Worm (Caenorhabditis elegans): Measurements from ENCODE around the gene bbs-2.
A peak's percentile ranks its signal among the peaks of the same experiment; 100 is the strongest.
"Not testable (repeated sequence)": the region's sequence is repeated elsewhere in the genome, so short reads cannot be mapped to it uniquely, and the experiment has no call there.

The bbs-2 gene

DNA sequence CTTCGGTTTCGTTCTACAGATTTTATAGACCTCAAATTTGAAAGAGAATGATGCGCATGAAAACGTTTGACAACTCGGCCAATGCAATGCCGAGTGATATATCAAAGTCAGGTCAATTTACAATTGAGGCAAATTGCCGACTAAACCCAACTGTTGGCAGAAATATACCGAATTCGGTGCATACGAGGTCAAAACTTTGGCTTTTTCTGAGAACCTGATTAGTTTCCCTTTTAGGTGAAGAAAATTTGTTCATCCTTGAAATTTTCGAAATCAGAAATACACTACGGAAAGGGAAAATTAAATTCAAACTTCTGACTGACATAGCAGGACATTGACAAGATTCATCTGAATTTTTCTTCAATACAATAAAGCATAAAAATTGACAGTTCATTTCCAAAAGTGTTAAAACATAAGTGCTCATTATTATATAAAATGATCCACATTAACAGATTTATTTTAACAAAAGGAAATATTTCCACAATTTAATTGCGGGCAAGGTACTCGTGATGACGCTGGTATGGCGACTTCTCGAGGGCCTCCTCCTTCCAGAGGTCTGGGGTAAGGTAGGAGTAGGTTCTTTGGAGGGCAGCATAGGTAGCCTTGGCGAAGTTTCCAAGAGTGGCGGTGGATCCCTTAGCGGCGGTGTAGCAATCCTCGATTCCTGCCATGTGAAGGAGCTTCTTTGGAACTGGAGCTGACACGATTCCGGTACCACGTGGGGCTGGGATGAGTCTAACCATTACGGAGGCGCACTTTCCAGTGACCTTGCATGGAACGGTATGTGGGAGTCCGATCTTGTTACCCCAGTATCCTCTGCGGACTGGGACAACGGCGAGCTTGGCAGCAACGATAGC is 8.6 kb upstream of the bbs-2 start:
- TF ChIP-seq him-1 (tag; optimal IDR thresholded peaks at IDR 0.05) = no peak
- no peak for TF ChIP-seq W03F9.2 (tag; optimal IDR thresholded peaks at IDR 0.05)
- TF ChIP-seq dao-5 (tag; optimal IDR thresholded peaks at IDR 0.05) = no peak

DNA sequence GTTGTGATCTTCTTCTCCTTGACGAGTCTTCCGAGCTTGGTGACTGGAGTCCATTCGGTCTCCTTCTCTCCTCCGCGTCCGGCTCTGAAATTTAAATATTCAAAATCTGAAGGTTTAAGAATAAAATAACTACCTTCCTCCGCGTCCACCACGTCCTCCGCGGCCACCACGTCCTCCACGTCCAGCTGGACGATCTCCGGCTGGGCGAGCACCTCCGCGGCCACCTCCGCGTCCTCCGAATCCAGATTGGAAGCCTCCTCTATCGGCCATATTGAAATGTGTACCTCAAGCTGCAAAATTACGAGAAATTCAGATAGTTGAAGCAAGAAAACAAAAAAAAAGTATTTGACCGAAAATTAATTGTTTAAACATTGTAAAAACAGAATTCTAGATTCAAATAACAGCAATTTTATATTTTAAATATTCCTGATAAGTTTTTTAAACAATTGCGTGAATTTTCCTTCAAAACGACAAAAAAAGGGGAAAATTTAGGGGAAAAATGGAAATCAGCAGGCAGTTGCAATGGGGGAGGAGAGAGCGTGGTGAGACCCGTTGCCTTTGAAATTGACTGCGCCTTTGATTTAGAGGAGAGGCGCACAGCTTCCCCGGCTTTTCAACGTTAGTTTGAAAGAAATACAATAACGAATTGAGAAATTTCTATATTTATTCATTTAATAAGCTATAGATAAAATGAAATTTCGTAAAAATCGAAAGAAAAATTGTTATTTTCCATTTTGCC is 7.6 kb upstream of the bbs-2 start, which contains the start of gene rps-2:
Gene rps-2 (minus strand): TSS at position 290 of the 739 bp plus-strand sequence.
- TF ChIP-seq W03F9.2 (tag; optimal IDR thresholded peaks at IDR 0.05) = peak; percentile 23
- no peak for TF ChIP-seq dao-5 (tag; optimal IDR thresholded peaks at IDR 0.05)

DNA sequence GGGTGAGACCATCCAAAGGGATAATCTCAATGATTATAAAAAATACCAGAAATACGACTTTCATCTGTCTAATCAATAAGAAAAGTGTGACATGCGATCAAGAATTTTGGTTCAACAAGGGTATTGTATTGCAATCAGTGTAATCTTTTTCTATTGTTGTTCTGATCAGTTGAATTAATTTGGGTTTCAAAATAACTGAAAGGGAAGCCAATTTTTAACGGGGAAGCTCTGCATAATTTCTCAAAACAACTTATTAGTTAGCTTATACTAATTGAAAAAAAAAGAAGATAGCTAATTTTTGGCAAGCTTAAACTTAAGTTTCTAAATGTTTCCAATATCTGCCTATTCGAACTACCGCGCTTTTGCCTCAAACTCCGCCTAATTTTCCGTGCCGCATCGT is 6.6 kb upstream of the bbs-2 start, which contains the start of gene C49H3.12:
Gene C49H3.12 (minus strand): TSS at position 101 of the 400 bp plus-strand sequence.
- TF ChIP-seq him-1 (tag; optimal IDR thresholded peaks at IDR 0.05) (no peak), W03F9.2 (tag; optimal IDR thresholded peaks at IDR 0.05) (no peak), dao-5 (tag; optimal IDR thresholded peaks at IDR 0.05) (no peak)

DNA sequence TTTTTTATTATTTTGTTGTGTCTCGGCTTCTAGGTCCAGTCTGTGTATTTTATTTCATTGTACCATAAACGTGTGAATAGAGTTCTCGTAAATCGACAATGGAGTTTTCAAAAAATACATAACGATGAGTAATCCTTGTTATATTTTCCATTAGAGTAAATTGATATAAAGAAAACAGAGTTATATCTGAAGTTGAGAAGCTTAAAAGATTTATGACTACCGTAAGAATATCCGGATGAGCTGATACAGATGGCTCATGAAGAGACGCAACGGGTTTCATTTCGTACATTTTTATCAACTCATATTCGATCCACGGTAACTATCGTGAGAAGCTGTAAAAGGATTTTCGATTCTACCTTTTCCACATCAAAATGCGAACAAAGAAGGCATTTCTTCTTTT is 6.0 kb upstream of the bbs-2 start, which contains the start of gene gcy-8:
Gene gcy-8 (plus strand): TSS at position 301 of the 400 bp plus-strand sequence.
- no peak for TF ChIP-seq dao-5 (tag; optimal IDR thresholded peaks at IDR 0.05)
- TF ChIP-seq W03F9.2 (tag; optimal IDR thresholded peaks at IDR 0.05) = no peak
- no peak for TF ChIP-seq him-1 (tag; optimal IDR thresholded peaks at IDR 0.05)

DNA sequence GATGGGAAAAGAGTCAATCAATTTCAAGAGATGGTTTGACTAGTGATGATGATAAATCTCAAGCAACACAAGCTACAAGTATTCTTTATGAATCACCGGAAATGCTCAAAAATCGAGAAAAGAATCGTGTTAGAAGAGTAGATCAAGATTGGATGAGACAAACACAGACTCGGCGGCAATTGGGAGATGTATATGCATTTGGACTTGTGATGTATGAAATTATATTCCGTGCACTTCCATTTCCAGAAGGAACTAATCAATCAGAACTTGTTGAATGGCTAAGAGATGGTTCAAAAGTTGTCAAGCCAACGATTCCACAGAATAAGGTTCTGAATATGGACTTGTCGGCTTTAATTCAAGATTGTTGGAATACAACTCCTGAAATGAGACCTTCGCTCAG is 2.0 kb upstream of the bbs-2 start:
- TF ChIP-seq dao-5 (tag; optimal IDR thresholded peaks at IDR 0.05) (no peak), W03F9.2 (tag; optimal IDR thresholded peaks at IDR 0.05) (no peak)

DNA sequence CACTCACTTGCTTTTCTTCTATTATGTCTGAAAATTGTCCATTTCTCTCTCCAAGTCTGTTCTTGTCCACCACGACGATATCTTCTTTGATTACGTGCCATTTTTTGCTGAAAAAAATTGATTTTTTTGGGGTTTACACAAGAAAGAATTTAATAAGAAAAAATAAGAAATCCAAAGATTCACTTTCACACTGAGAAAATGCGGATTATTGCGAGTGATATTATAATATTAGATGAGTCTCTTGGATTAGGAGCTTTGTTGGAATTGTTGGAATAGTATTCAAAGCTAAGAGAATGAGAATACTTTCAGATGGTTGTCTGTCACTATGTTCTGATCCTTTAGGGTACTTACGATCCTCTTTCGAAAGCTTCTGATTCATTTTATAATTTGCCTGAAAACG is 5.0 kb downstream of the bbs-2 start, which contains the start of gene F20D12.7:
Gene F20D12.7 (minus strand): TSS at position 101 of the 400 bp plus-strand sequence.
- TF ChIP-seq him-1 (tag; optimal IDR thresholded peaks at IDR 0.05) (no peak), W03F9.2 (tag; optimal IDR thresholded peaks at IDR 0.05) (no peak), dao-5 (tag; optimal IDR thresholded peaks at IDR 0.05) (no peak)

DNA sequence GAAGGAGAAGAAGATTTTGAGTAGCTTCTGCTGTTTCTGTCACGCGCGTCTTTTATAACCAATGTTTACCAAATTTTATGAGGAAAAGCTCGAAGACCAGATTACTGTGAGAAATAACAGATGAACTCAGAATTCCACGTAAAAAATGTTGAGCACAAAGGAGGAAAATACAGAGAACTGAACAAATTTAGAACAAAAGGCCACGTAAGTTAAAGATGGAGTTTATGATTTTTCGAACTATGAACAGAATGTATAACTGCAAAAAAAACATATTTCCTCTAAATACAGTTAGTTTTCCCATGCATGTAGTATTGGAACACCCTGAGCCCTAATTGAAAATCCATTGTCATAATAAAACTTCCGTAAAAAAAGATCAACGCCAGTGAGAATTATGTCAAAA is 7.1 kb downstream of the bbs-2 start, which contains the start of gene exc-9:
Gene exc-9 (minus strand): TSS at position 101 of the 400 bp plus-strand sequence.
- TF ChIP-seq him-1 (tag; optimal IDR thresholded peaks at IDR 0.05) = no peak
- no peak for TF ChIP-seq dao-5 (tag; optimal IDR thresholded peaks at IDR 0.05)
- TF ChIP-seq W03F9.2 (tag; optimal IDR thresholded peaks at IDR 0.05) = no peak

DNA sequence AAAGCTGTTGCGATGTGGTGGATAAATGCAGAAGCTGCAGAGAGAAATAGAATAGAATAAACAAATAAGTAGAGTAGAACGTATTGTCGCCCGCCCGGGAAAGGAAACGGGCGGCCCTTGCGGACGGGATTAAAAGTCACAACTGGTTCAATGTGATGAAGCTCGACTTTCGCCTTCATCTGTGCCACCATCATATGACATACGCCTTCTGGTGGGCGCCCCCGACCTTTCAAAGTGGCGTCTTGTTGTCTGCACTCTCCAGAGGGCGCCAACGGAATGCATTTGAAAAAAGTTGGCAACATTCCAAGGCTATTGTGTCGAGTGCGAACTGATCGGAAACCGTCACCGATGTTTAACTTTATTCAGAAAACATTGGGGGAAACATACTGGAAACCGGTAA is 9.4 kb downstream of the bbs-2 start:
- TF ChIP-seq W03F9.2 (tag; optimal IDR thresholded peaks at IDR 0.05) (no peak), him-1 (tag; optimal IDR thresholded peaks at IDR 0.05) (no peak), dao-5 (tag; optimal IDR thresholded peaks at IDR 0.05) (no peak)

DNA sequence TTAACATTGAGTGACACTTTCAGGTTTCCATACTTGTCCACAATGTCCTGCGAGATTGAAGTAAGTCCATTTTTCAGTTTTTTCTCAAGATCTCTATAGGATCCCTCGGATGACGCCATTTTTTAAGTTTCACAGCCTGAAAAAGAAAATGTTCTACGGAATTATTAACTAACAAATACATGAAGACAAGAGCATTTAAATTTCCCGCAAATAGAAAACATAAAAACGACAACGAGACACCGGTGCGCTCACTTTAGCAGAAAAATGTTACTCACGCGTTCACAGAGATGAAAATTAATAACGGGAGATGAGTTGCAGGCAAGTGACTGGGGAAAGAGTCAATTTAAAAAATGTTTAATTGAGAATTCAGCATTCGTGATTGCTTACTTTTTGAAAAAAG is 12.6 kb downstream of the bbs-2 start, which contains the start of gene czw-1:
Gene czw-1 (minus strand): TSS at position 369 of the 400 bp plus-strand sequence.
- no peak for TF ChIP-seq dao-5 (tag; optimal IDR thresholded peaks at IDR 0.05)
- TF ChIP-seq W03F9.2 (tag; optimal IDR thresholded peaks at IDR 0.05) = no peak
- TF ChIP-seq him-1 (tag; optimal IDR thresholded peaks at IDR 0.05) = no peak

DNA sequence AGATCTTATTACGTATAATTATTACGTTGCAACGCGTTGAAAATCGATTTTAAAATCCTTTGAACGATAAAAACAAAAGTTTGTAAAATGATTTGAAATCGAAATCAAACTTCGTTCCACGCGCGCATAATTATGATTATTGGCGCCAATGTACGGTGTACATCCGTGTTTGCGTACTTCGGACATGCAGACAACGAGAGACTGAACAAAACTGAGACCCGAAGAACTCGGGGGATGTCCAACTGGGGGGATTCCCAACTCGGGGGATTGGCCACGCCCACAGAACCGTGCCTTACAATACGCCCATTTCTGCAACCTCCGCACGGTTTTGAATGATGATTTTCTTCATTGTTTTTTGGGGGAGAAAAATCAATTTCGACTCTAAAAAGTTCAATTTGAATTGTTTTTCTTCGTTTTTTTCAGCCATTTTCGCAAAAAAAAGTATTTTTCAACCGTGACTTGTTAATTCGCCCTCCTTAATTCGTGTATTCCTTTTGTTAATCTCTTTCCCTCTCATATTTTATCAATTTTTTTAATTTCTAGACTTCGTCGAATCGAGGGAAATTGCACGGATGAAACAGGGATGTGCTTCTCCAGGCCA is 13.2 kb downstream of the bbs-2 start, which contains the start of gene F20D12.12:
Gene F20D12.12 (plus strand): TSS at position 542 of the 601 bp plus-strand sequence.
- peak; percentile 46 for TF ChIP-seq W03F9.2 (tag; optimal IDR thresholded peaks at IDR 0.05)

DNA sequence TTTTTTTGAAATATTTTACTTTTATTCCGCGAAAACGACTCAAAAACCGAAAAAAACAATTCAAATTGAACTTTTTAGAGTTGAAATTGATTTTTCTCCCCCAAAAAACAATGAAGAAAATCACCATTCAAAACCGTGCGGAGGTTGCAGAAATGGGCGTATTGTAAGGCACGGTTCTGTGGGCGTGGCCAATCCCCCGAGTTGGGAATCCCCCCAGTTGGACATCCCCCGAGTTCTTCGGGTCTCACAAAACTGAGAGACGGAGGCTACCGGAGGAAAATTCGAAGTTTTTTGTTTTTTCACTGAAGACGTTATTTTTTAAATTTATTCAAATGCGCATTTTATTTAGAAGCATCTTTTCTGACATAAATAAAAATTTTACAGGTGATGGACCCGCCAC is 14.5 kb downstream of the bbs-2 start, which contains the start of gene mcm-3AP:
Gene mcm-3AP (plus strand): TSS at position 383 of the 400 bp plus-strand sequence.
- TF ChIP-seq dao-5, W03F9.2, him-1 (tag; optimal IDR thresholded peaks at IDR 0.05): not testable (repeated sequence)

DNA sequence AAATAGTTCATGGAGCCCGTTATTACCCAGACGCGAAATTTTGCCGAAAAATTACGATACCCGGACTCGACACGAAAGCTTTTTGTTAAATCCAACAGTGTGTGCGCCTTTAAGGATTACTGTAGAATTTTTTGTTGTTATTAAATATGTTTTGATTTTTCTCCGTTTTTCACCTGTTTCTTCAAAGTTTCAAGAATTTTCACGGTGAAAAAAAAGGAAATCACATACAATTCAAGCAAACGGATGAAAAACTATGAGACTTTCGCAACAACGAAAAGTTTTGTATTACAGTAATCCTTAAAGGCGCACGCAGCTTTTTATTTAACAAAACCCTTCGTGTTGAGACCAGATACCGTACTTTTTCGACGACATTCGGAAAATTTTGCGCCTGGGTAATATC is 20.2 kb downstream of the bbs-2 start:
- TF ChIP-seq dao-5 (tag; optimal IDR thresholded peaks at IDR 0.05) (no peak), W03F9.2 (tag; optimal IDR thresholded peaks at IDR 0.05) (no peak), him-1 (tag; optimal IDR thresholded peaks at IDR 0.05) (no peak)

DNA sequence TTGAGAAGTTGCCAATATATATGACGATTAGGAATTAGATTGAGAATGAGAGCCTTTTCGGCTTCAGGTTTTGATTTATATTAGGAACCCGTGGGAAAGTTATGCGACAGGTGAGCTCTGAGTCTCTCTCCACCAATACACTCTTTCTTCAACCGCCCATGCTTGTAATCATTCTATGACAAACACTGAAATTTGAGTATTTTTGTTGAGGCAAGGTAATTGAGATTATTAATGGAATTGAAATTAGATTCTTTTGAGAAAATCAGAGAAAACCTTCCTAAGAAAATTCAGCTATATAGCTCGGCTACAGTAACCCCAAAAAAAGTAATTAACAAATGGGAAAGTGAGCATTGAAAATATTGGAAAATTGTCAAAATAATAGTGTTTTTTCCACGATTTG is 22.0 kb downstream of the bbs-2 start, which contains the start of gene ceh-19:
Gene ceh-19 (minus strand): TSS at position 101 of the 400 bp plus-strand sequence.
- no peak for TF ChIP-seq him-1 (tag; optimal IDR thresholded peaks at IDR 0.05)
- TF ChIP-seq W03F9.2 (tag; optimal IDR thresholded peaks at IDR 0.05) = no peak
- no peak for TF ChIP-seq dao-5 (tag; optimal IDR thresholded peaks at IDR 0.05)
